Worm (Caenorhabditis elegans): ENCODE data around the gene ZC449.2.

ZC449.2 gene

ce11 chrX:5006972-5007371 is 14.1 kb upstream of the ZC449.2 start:
- TF ChIP-seq hlh-1 (tag; optimal IDR thresholded peaks at IDR 0.05), result no peak
- no peak for TF ChIP-seq nhr-28 (tag; optimal IDR thresholded peaks at IDR 0.05)
- TF ChIP-seq elt-3 (tag; optimal IDR thresholded peaks at IDR 0.05), result no peak
- no peak for TF ChIP-seq mab-5 (tag; optimal IDR thresholded peaks at IDR 0.05)
- no peak for TF ChIP-seq zip-8 (tag; optimal IDR thresholded peaks at IDR 0.05)
- no peak for TF ChIP-seq ceh-83 (GFP tag; optimal IDR thresholded peaks at IDR 0.05)
- no peak for TF ChIP-seq unc-120 (tag; optimal IDR thresholded peaks at IDR 0.05; ENCODE audit: poor library complexity, severe bottlenecking)
- no peak for TF ChIP-seq lin-32 (GFP tag; optimal IDR thresholded peaks at IDR 0.05)
- TF ChIP-seq drap-1 (GFP tag; optimal IDR thresholded peaks at IDR 0.05), result no peak
- TF ChIP-seq tbx-8 (GFP tag; optimal IDR thresholded peaks at IDR 0.05), result no peak
- TF ChIP-seq ces-1 (GFP tag; optimal IDR thresholded peaks at IDR 0.05), result no peak
- TF ChIP-seq snpc-4 (tag; optimal IDR thresholded peaks at IDR 0.05), result no peak
- no peak for TF ChIP-seq elt-1 (tag; optimal IDR thresholded peaks at IDR 0.05; ENCODE audit: borderline replicate concordance, insufficient read depth)
- no peak for TF ChIP-seq sem-2 (GFP tag; optimal IDR thresholded peaks at IDR 0.05)
- no peak for TF ChIP-seq unc-39 (tag; optimal IDR thresholded peaks at IDR 0.05)

ce11 chrX:5009000-5009399 is 12.1 kb upstream of the ZC449.2 start, which contains the start of gene hsd-3:
hsd-3 (plus strand) TSS chrX:5009300.
- TF ChIP-seq hlh-1 (tag; optimal IDR thresholded peaks at IDR 0.05), result no peak
- TF ChIP-seq flh-1 (GFP tag; optimal IDR thresholded peaks at IDR 0.05), result no peak
- no peak for TF ChIP-seq blmp-1 (tag; optimal IDR thresholded peaks at IDR 0.05)
- TF ChIP-seq sem-2 (GFP tag; optimal IDR thresholded peaks at IDR 0.05), result no peak
- no peak for TF ChIP-seq pha-4 (tag; optimal IDR thresholded peaks at IDR 0.05)
- no peak for TF ChIP-seq mls-2 (tag; optimal IDR thresholded peaks at IDR 0.05)
- no peak for TF ChIP-seq ceh-39 (tag; optimal IDR thresholded peaks at IDR 0.05)
- no peak for TF ChIP-seq nhr-12 (tag; optimal IDR thresholded peaks at IDR 0.05)
- TF ChIP-seq unc-62 (GFP tag; optimal IDR thresholded peaks at IDR 0.05), result no peak
- TF ChIP-seq ces-1 (GFP tag; optimal IDR thresholded peaks at IDR 0.05), result no peak
- TF ChIP-seq nhr-237 (tag; optimal IDR thresholded peaks at IDR 0.05), result no peak
- TF ChIP-seq unc-120 (tag; optimal IDR thresholded peaks at IDR 0.05; ENCODE audit: poor library complexity, severe bottlenecking), result no peak
- TF ChIP-seq zip-8 (tag; optimal IDR thresholded peaks at IDR 0.05), result no peak
- TF ChIP-seq unc-39 (tag; optimal IDR thresholded peaks at IDR 0.05), result no peak
- TF ChIP-seq ceh-83 (GFP tag; optimal IDR thresholded peaks at IDR 0.05), result no peak
- TF ChIP-seq nhr-28 (tag; optimal IDR thresholded peaks at IDR 0.05), result no peak
- no peak for TF ChIP-seq elt-3 (tag; optimal IDR thresholded peaks at IDR 0.05)

ce11 chrX:5013826-5014225 is 7.3 kb upstream of the ZC449.2 start, which contains the start of gene ZC449.7:
ZC449.7 (plus strand) TSS chrX:5014074.
- TF ChIP-seq nhr-2 (tag; optimal IDR thresholded peaks at IDR 0.05) (no peak), mab-5 (tag; optimal IDR thresholded peaks at IDR 0.05) (no peak), snpc-4 (tag; optimal IDR thresholded peaks at IDR 0.05) (no peak), tbx-8 (GFP tag; optimal IDR thresholded peaks at IDR 0.05) (no peak), cnd-1 (tag; optimal IDR thresholded peaks at IDR 0.05) (no peak)

ce11 chrX:5015775-5016174 is 5.3 kb upstream of the ZC449.2 start, which contains the start of gene ZC449.8:
ZC449.8 (plus strand) TSS chrX:5016075.
- TF ChIP-seq tbx-8 (GFP tag; optimal IDR thresholded peaks at IDR 0.05) (no peak), nhr-2 (tag; optimal IDR thresholded peaks at IDR 0.05) (no peak), elt-3 (tag; optimal IDR thresholded peaks at IDR 0.05) (no peak), nhr-76 (tag; optimal IDR thresholded peaks at IDR 0.05) (no peak), lin-13 (tag; optimal IDR thresholded peaks at IDR 0.05) (no peak), sptf-1 (tag; optimal IDR thresholded peaks at IDR 0.05) (no peak), cnd-1 (tag; optimal IDR thresholded peaks at IDR 0.05) (no peak), mab-5 (tag; optimal IDR thresholded peaks at IDR 0.05) (no peak), bed-3 (GFP tag; optimal IDR thresholded peaks at IDR 0.05) (no peak), hlh-1 (tag; optimal IDR thresholded peaks at IDR 0.05) (no peak), unc-120 (tag; optimal IDR thresholded peaks at IDR 0.05; ENCODE audit: poor library complexity, severe bottlenecking) (no peak), mep-1 (tag; optimal IDR thresholded peaks at IDR 0.05) (no peak), snpc-4 (tag; optimal IDR thresholded peaks at IDR 0.05) (no peak), elt-1 (tag; optimal IDR thresholded peaks at IDR 0.05; ENCODE audit: borderline replicate concordance, insufficient read depth) (no peak), ceh-83 (GFP tag; optimal IDR thresholded peaks at IDR 0.05) (no peak), drap-1 (GFP tag; optimal IDR thresholded peaks at IDR 0.05) (no peak), ztf-11 (tag; optimal IDR thresholded peaks at IDR 0.05) (no peak)

ce11 chrX:5017591-5017990 is 3.5 kb upstream of the ZC449.2 start, which contains the start of gene sek-3:
sek-3 (plus strand) TSS chrX:5017891.
- no peak for TF ChIP-seq lin-32 (GFP tag; optimal IDR thresholded peaks at IDR 0.05)
- no peak for TF ChIP-seq cnd-1 (tag; optimal IDR thresholded peaks at IDR 0.05)
- TF ChIP-seq nhr-12 (tag; optimal IDR thresholded peaks at IDR 0.05), result no peak
- no peak for TF ChIP-seq nhr-28 (tag; optimal IDR thresholded peaks at IDR 0.05)
- no peak for TF ChIP-seq elt-1 (tag; optimal IDR thresholded peaks at IDR 0.05; ENCODE audit: borderline replicate concordance, insufficient read depth)
- TF ChIP-seq ztf-11 (tag; optimal IDR thresholded peaks at IDR 0.05), result no peak
- TF ChIP-seq blmp-1 (tag; optimal IDR thresholded peaks at IDR 0.05), result no peak
- TF ChIP-seq flh-1 (GFP tag; optimal IDR thresholded peaks at IDR 0.05), result no peak
- TF ChIP-seq lin-13 (tag; optimal IDR thresholded peaks at IDR 0.05), result no peak
- TF ChIP-seq elt-3 (tag; optimal IDR thresholded peaks at IDR 0.05), result no peak
- TF ChIP-seq pha-4 (tag; optimal IDR thresholded peaks at IDR 0.05), result no peak
- TF ChIP-seq sptf-1 (tag; optimal IDR thresholded peaks at IDR 0.05), result no peak
- TF ChIP-seq unc-39 (tag; optimal IDR thresholded peaks at IDR 0.05), result no peak
- TF ChIP-seq mls-2 (tag; optimal IDR thresholded peaks at IDR 0.05), result no peak
- TF ChIP-seq hlh-1 (tag; optimal IDR thresholded peaks at IDR 0.05), result no peak
- no peak for TF ChIP-seq nhr-2 (tag; optimal IDR thresholded peaks at IDR 0.05)
- TF ChIP-seq ces-1 (GFP tag; optimal IDR thresholded peaks at IDR 0.05), result no peak
- TF ChIP-seq sem-2 (GFP tag; optimal IDR thresholded peaks at IDR 0.05), result no peak

Data from whole organism, mixed stage, embryonic.